Worm (Caenorhabditis elegans) whole organism, young adult: ENCODE results near the gene hil-1.

Experiments
- K11D2.4 ChIP-seq: fragments of 200-800 bp; sonication (Bioruptor generic); IDR thresholded peaks from 2 replicates; pipeline ENCODE4 v1.3.6; 2022; ENCODE audit warnings: missing genetic modification reagents, missing genetic modification characterization, missing compliant biosample characterization
- die-1 ChIP-seq: sonication (generic microtip); optimal IDR thresholded peaks from 2 replicates; lab custom pipeline; 2016; ENCODE audit warnings: missing genotype, mild to moderate bottlenecking, missing genetic modification characterization, missing compliant biosample characterization
- lir-1 ChIP-seq: fragments of 200-800 bp; sonication (Bioruptor generic); conservative IDR thresholded peaks from 2 replicates; pipeline ENCODE4 v1.3.6; 2022; ENCODE audit warnings: missing genetic modification reagents, missing genetic modification characterization, missing compliant biosample characterization
- nhr-27 ChIP-seq: fragments of 200-800 bp; sonication (Bioruptor generic); optimal IDR thresholded peaks from 2 replicates; lab custom pipeline; 2018; ENCODE audit warnings: mild to moderate bottlenecking, missing genetic modification characterization, moderate library complexity, missing compliant biosample characterization
- sea-2 ChIP-seq: fragments of 200-800 bp; sonication (Bioruptor generic); IDR thresholded peaks from 2 replicates; pipeline ENCODE4 v1.3.6; 2022; ENCODE audit warnings: missing genetic modification characterization, missing compliant biosample characterization
- sptf-2 ChIP-seq: fragments of 200-800 bp; sonication (Bioruptor generic); optimal IDR thresholded peaks from 2 replicates; lab custom pipeline; 2018; ENCODE audit warnings: mild to moderate bottlenecking, missing genetic modification characterization, missing compliant biosample characterization

DNA sequence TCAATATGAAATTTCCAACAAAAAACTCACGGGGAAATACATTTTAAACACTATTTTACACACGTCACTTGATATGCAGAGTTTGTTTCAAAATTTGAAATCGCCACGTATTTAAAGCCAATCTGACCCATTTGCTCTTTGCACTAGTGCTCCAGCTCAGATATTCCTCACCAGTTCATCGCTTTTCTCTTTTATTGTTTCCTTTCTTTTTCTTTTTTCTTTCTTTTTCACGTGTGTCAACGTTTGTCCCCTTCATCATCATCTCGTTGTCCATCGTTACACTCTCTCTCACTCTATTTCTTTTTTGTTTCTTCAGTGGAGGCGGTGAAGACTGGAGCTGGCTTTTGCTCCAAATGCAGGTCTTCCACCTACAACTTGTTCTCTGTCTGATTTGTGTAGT, 35.0 kb downstream of the hil-1 start, which contains the start of gene F02D8.4:
- TF ChIP-seq sea-2 (GFP tag; lab: Robert Waterston, UW) (no peak), K11D2.4 (GFP tag; lab: Robert Waterston, UW) (no peak), lir-1 (GFP tag; lab: Robert Waterston, UW) (no peak), sptf-2 (GFP tag; lab: Kevin White, UChicago) (no peak), nhr-27 (tag; lab: Kevin White, UChicago) (no peak), die-1 (no peak)
